Worm (Caenorhabditis elegans): ENCODE measurements around the gene ZK262.20.
"Not testable (repeated sequence)": the region's sequence is repeated elsewhere in the genome, so short reads cannot be mapped to it uniquely, and the experiment has no call there.

Gene ZK262.20

DNA sequence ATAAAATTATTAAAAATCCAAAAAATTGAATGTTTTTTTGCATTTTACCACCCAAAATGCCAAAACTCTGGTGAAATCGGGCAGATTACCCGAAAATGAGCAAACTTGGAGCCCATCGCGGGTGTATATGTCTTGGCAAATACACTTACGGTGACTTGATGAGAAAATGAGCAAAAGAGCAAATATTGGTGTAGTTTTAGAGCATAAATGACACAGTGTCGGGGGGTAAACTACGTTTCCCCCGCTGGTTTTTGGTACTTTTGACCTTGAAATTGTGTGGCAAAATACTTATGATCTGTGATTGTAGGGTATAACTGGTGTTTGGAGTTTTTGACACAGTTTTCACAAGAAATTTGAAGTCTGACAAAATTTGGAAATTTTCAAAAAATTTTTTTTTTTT, 22.0 kb downstream of the ZK262.20 start, which contains the start of gene ZK262.2:
TSS of gene ZK262.2 (minus strand) at position 101 of the 400 bp plus-strand sequence.
- TF ChIP-seq irx-1 (tag; optimal IDR thresholded peaks at IDR 0.05) (no peak), aly-2 (tag; optimal IDR thresholded peaks at IDR 0.05) (no peak), zag-1 (tag; optimal IDR thresholded peaks at IDR 0.05) (no peak), pqm-1 (tag; optimal IDR thresholded peaks at IDR 0.05) (no peak), aha-1 (tag; optimal IDR thresholded peaks at IDR 0.05) (no peak), F16B12.6 (tag; optimal IDR thresholded peaks at IDR 0.05) (no peak), egl-13 (tag; optimal IDR thresholded peaks at IDR 0.05) (no peak), isw-1 (GFP tag; IDR thresholded peaks at IDR 0.05) (no peak), sox-4 (tag; optimal IDR thresholded peaks at IDR 0.05) (no peak), ceh-90 (tag; optimal IDR thresholded peaks at IDR 0.05) (no peak), lin-15B (tag; optimal IDR thresholded peaks at IDR 0.05) (no peak), unc-86 (tag; optimal IDR thresholded peaks at IDR 0.05) (no peak), Y116A8C.19 (tag; optimal IDR thresholded peaks at IDR 0.05; ENCODE audit: borderline replicate concordance) (no peak), nhr-77 (tag; optimal IDR thresholded peaks at IDR 0.05) (no peak)

ce11 chrV:18412351-18412750, 22.5 kb downstream of the ZK262.20 start:
- TF ChIP-seq lin-35 (GFP tag; optimal IDR thresholded peaks at IDR 0.05) (peak in 1 of 2 experiments; percentile 2), efl-1 (optimal IDR thresholded peaks at IDR 0.05) (no peak), efl-1 (GFP tag; optimal IDR thresholded peaks at IDR 0.05 in 1 of 2) (peak in 1 of 2 experiments; percentile 23), sptf-1 (tag; optimal IDR thresholded peaks at IDR 0.05) (no peak)

- no peak for TF ChIP-seq dsc-1 (tag; optimal IDR thresholded peaks at IDR 0.05)
- TF ChIP-seq ceh-63 (GFP tag; optimal IDR thresholded peaks at IDR 0.05), result no peak
- TF ChIP-seq nhr-237 (tag; optimal IDR thresholded peaks at IDR 0.05), result no peak
- no peak for TF ChIP-seq dpl-1 (GFP tag; optimal IDR thresholded peaks at IDR 0.05)
- TF ChIP-seq nhr-28 (tag; optimal IDR thresholded peaks at IDR 0.05), result no peak
- TF ChIP-seq mdl-1 (tag; optimal IDR thresholded peaks at IDR 0.05), result no peak
- no peak for TF ChIP-seq fkh-8 (tag; optimal IDR thresholded peaks at IDR 0.05)
- no peak for TF ChIP-seq elt-2 (tag; optimal IDR thresholded peaks at IDR 0.05)
- TF ChIP-seq ztf-4 (tag; optimal IDR thresholded peaks at IDR 0.05), result no peak
- TF ChIP-seq nhr-19 (GFP tag; conservative IDR thresholded peaks at IDR 0.05), result no peak
- TF ChIP-seq C16A3.4 (tag; optimal IDR thresholded peaks at IDR 0.05), result no peak
- TF ChIP-seq nhr-12 (tag; optimal IDR thresholded peaks at IDR 0.05), result no peak
- TF ChIP-seq unc-62 (GFP tag; optimal IDR thresholded peaks at IDR 0.05), result no peak
- no peak for TF ChIP-seq C34B4.2 (tag; optimal IDR thresholded peaks at IDR 0.05)
- no peak for TF ChIP-seq elt-3 (tag; optimal IDR thresholded peaks at IDR 0.05)
- no peak for TF ChIP-seq nhr-85 (tag)
- TF ChIP-seq hpl-2 (GFP tag; optimal IDR thresholded peaks at IDR 0.05), result no peak
- TF ChIP-seq isw-1 (GFP tag; IDR thresholded peaks at IDR 0.05), result no peak
- no peak for TF ChIP-seq aly-2 (tag; optimal IDR thresholded peaks at IDR 0.05)
Measured at ce11 chrV:18410142-18410541, 24.7 kb downstream of the ZK262.20 start, which contains the start of gene srh-207. Gene srh-207, minus strand, starts transcription at chrV:18410242.

DNA sequence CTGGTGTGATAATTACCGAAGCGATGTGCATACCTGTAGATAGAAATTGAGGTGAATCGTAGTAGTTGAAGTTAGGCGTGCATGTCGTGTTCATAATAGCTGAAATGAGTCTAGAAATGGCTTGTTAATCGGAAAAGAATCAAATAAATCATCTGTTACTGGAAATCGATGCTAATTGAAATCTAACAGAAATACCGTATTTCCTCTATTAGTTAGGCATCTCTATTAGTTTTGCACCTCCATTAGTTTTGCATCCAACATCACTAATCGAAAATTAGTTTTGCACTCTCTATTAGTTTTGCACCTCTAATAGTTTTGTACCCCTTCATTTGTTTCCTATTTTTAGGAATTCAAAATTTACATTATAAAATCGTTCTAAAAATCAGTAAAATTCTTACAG, 30.1 kb downstream of the ZK262.20 start, which contains the start of gene srh-209:
TSS of gene srh-209 (minus strand) at position 101 of the 400 bp plus-strand sequence.
- TF ChIP-seq nhr-47 (tag; optimal IDR thresholded peaks at IDR 0.05); fkh-10 (GFP tag; optimal IDR thresholded peaks at IDR 0.05); pqm-1 (tag; optimal IDR thresholded peaks at IDR 0.05): not testable (repeated sequence)

DNA sequence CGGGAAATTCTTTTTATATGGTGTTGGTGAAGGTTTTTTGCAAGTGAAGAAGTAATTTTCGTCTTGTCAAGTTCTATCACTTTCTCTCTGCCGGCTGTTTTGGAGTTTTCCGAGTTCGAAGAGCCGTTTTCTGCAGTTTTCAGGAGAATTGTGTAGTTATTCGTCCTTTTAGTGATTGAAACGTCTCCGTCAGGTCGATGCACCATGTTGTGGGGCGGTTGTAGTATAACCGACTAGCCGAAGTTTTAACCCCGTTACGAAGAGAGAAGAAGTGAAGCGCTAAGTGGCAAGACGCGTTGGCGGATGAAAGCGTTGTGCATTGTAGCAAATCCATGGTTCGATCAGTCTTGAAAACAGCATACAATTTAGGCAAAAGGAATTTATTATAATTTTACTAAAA, 32.1 kb downstream of the ZK262.20 start:
- TF ChIP-seq efl-1 (optimal IDR thresholded peaks at IDR 0.05) (no peak), efl-1 (GFP tag; optimal IDR thresholded peaks at IDR 0.05 in 1 of 2) (peak in 1 of 2 experiments; percentile 90), hpl-2 (GFP tag; optimal IDR thresholded peaks at IDR 0.05) (no peak), aha-1 (tag; optimal IDR thresholded peaks at IDR 0.05) (no peak)
